Fruit fly (Drosophila melanogaster) whole organism, embryonic: Measurements from ENCODE around the gene CG43400.
A peak's percentile ranks its signal among the peaks of the same experiment; 100 is the strongest.

Experiments
- Awh ChIP-seq: fragments of 200-800 bp; sonication (Bioruptor generic); IDR thresholded peaks from 2 replicates; pipeline ENCODE4, ENCODE4 v1.3.6; 2022; ENCODE audit warnings: missing biosample characterization, missing genetic modification characterization
- BEAF-32 ChIP-seq: fragments of 200-800 bp; sonication (Bioruptor generic); optimal IDR thresholded peaks from 3 replicates; lab custom pipeline; 2017; ENCODE audit warnings: missing biosample characterization, missing genetic modification characterization, mild to moderate bottlenecking, moderate library complexity, missing genetic modification reagents
- CG10147 ChIP-seq: fragments of 200-800 bp; sonication (Bioruptor generic); optimal IDR thresholded peaks from 2 replicates; lab custom pipeline; 2019; ENCODE audit warnings: missing biosample characterization, mild to moderate bottlenecking, missing genetic modification characterization, moderate library complexity
- CG12155 ChIP-seq: fragments of 200-800 bp; sonication (Bioruptor generic); optimal IDR thresholded peaks from 3 replicates; lab custom pipeline; 2016; ENCODE audit warnings: missing biosample characterization, missing genetic modification characterization
- CG12236 ChIP-seq: fragments of 200-800 bp; sonication (Bioruptor generic); optimal IDR thresholded peaks from 2 replicates; lab custom pipeline; 2016; ENCODE audit warnings: missing biosample characterization, missing genetic modification characterization
- CG12769 ChIP-seq: fragments of 200-800 bp; sonication (Bioruptor generic); optimal IDR thresholded peaks from 2 replicates; lab custom pipeline; 2019; ENCODE audit warnings: missing biosample characterization, mild to moderate bottlenecking, missing genetic modification characterization, moderate library complexity
- CG15479 ChIP-seq: fragments of 200-800 bp; sonication (Bioruptor generic); optimal IDR thresholded peaks from 3 replicates; lab custom pipeline; 2019; ENCODE audit warnings: missing biosample characterization, mild to moderate bottlenecking, missing genetic modification characterization, moderate library complexity
- CG18262 ChIP-seq: fragments of 200-800 bp; optimal IDR thresholded peaks from 3 replicates; lab custom pipeline; 2019; ENCODE audit warnings: missing biosample characterization, mild to moderate bottlenecking, missing genetic modification characterization, moderate library complexity
- CG18599 ChIP-seq: fragments of 200-800 bp; sonication (Bioruptor generic); optimal IDR thresholded peaks from 3 replicates; lab custom pipeline; 2017; ENCODE audit warnings: missing biosample characterization, missing genetic modification characterization, mild to moderate bottlenecking, moderate library complexity, missing genetic modification reagents
- CG34224 ChIP-seq: fragments of 200-800 bp; sonication (Bioruptor generic); IDR thresholded peaks from 3 replicates; pipeline ENCODE4 v1.3.6; 2022; ENCODE audit warnings: missing biosample characterization, missing genetic modification characterization; ENCODE audit not compliant: partially characterized antibody
- CG3995 ChIP-seq: fragments of 200-800 bp; sonication (Bioruptor generic); optimal IDR thresholded peaks from 3 replicates; lab custom pipeline; 2016; ENCODE audit warnings: missing biosample characterization, missing genetic modification characterization
- CG4820 ChIP-seq: fragments of 200-800 bp; sonication (Bioruptor generic); optimal IDR thresholded peaks from 3 replicates; lab custom pipeline; 2016; ENCODE audit warnings: missing biosample characterization, missing genetic modification characterization
- CG5180 ChIP-seq: fragments of 200-800 bp; sonication (Bioruptor generic); optimal IDR thresholded peaks from 3 replicates; lab custom pipeline; 2017; ENCODE audit warnings: missing biosample characterization, missing genetic modification characterization, mild to moderate bottlenecking, moderate library complexity, missing genetic modification reagents
- CG6689 ChIP-seq: fragments of 200-800 bp; sonication (Bioruptor generic); IDR thresholded peaks from 2 replicates; pipeline ENCODE4 v1.3.6; 2022; ENCODE audit warnings: missing biosample characterization, missing genetic modification characterization
- CG6791 ChIP-seq: fragments of 200-800 bp; sonication (Bioruptor generic); IDR thresholded peaks from 3 replicates; pipeline ENCODE4 v1.3.6; 2022; ENCODE audit warnings: missing biosample characterization, missing genetic modification characterization; ENCODE audit not compliant: partially characterized antibody
- Camta ChIP-seq: fragments of 200-800 bp; sonication (Bioruptor generic); optimal IDR thresholded peaks from 2 replicates; lab custom pipeline; 2016; ENCODE audit warnings: missing biosample characterization, missing genetic modification characterization
- CoRest ChIP-seq: fragments of 200-800 bp; sonication (Bioruptor generic); optimal IDR thresholded peaks from 3 replicates; lab custom pipeline; 2018; ENCODE audit warnings: missing biosample characterization, mild to moderate bottlenecking, missing genetic modification characterization, moderate library complexity
- Deaf1 ChIP-seq: fragments of 200-800 bp; optimal IDR thresholded peaks from 3 replicates; lab custom pipeline; 2019; ENCODE audit warnings: missing biosample characterization, mild to moderate bottlenecking, missing genetic modification characterization, moderate library complexity
- Drgx ChIP-seq: fragments of 200-800 bp; sonication (Bioruptor generic); IDR thresholded peaks from 2 replicates; pipeline ENCODE4 v1.3.6; 2022; ENCODE audit warnings: missing biosample characterization, missing genetic modification characterization
- E2f2 ChIP-seq: fragments of 200-800 bp; sonication (Bioruptor generic); IDR thresholded peaks from 2 replicates; pipeline ENCODE4 v1.3.6; 2022; ENCODE audit warnings: missing biosample characterization, missing genetic modification characterization
- Ets65A ChIP-seq: fragments of 200-800 bp; sonication (Bioruptor generic); peaks from one replicate; lab custom pipeline; 2016; ENCODE audit warnings: missing biosample characterization, missing genetic modification characterization
- HLH4C ChIP-seq: fragments of 200-800 bp; sonication (Bioruptor generic); IDR thresholded peaks from 3 replicates; pipeline ENCODE4 v1.3.6; 2022; ENCODE audit warnings: missing biosample characterization, missing genetic modification characterization; ENCODE audit not compliant: partially characterized antibody
- Hr39 ChIP-seq: fragments of >200 bp; optimal IDR thresholded peaks from 2 replicates; lab custom pipeline; 2017
- Hsf ChIP-seq: fragments of 200-800 bp; sonication (Bioruptor generic); optimal IDR thresholded peaks from 3 replicates; lab custom pipeline; 2016; ENCODE audit warnings: missing biosample characterization, missing genetic modification characterization
- Lpt ChIP-seq: fragments of >200 bp; optimal IDR thresholded peaks from 2 replicates; lab custom pipeline; 2018; ENCODE audit warnings: missing biosample characterization, missing genetic modification characterization
- Nf-YB ChIP-seq: fragments of 200-800 bp; sonication (Bioruptor generic); optimal IDR thresholded peaks from 3 replicates; lab custom pipeline; 2019; ENCODE audit warnings: missing biosample characterization, mild to moderate bottlenecking, missing genetic modification characterization, moderate library complexity
- Ravus ChIP-seq: fragments of 200-800 bp; sonication (Bioruptor generic); IDR thresholded peaks from 2 replicates; pipeline ENCODE4 v1.3.6; 2022; ENCODE audit warnings: missing biosample characterization, missing genetic modification characterization
- Spps ChIP-seq: fragments of 200-800 bp; sonication (Bioruptor generic); optimal IDR thresholded peaks from 2 replicates; lab custom pipeline; 2018; ENCODE audit warnings: missing biosample characterization, mild to moderate bottlenecking, missing genetic modification characterization
- Sry-β ChIP-seq: fragments of 200-800 bp; sonication (Bioruptor generic); optimal IDR thresholded peaks from 2 replicates; lab custom pipeline; 2018; ENCODE audit warnings: missing biosample characterization, mild to moderate bottlenecking, missing genetic modification characterization, moderate library complexity
- Trl ChIP-seq, 3 experiments: fragments of >200 bp in 2 of 3; fragments of 200-800 bp in 1 of 3; sonication (Bioruptor generic) in 1 of 3; optimal IDR thresholded peaks; 2 replicates in 1 of 3; 3 replicates in 2 of 3; lab custom pipeline; 2016 to 2017; ENCODE audit warnings: missing biosample characterization in 1 of 3, missing genetic modification characterization in 1 of 3
- YL-1 ChIP-seq: fragments of 200-800 bp; sonication (Bioruptor generic); optimal IDR thresholded peaks from 3 replicates; lab custom pipeline; 2017; ENCODE audit warnings: missing biosample characterization, mild to moderate bottlenecking, missing genetic modification characterization
- ase ChIP-seq: fragments of 200-800 bp; sonication (Bioruptor generic); IDR thresholded peaks from 3 replicates; pipeline ENCODE4 v1.3.6; 2022; ENCODE audit warnings: missing biosample characterization, missing genetic modification characterization
- bsh ChIP-seq, 2 experiments: fragments of 200-800 bp; sonication (Bioruptor generic); optimal IDR thresholded peaks; 2 replicates each; lab custom pipeline; 2017 to 2018; ENCODE audit warnings: mild to moderate bottlenecking in 2 of 2, missing biosample characterization in 2 of 2, missing genetic modification characterization in 2 of 2, moderate library complexity in 1 of 2
- cg ChIP-seq: fragments of 200-800 bp; sonication (Bioruptor generic); optimal IDR thresholded peaks from 3 replicates; lab custom pipeline; 2019; ENCODE audit warnings: missing biosample characterization, mild to moderate bottlenecking, missing genetic modification characterization, moderate library complexity
- chinmo ChIP-seq: fragments of 200-800 bp; sonication (Bioruptor generic); IDR thresholded peaks from 4 replicates; pipeline ENCODE4 v1.3.6; 2022; ENCODE audit warnings: missing biosample characterization, missing genetic modification characterization; ENCODE audit not compliant: partially characterized antibody
- chm ChIP-seq: fragments of 200-800 bp; sonication (Bioruptor generic); IDR thresholded peaks from 2 replicates; pipeline ENCODE4 v1.3.6; 2022; ENCODE audit warnings: missing biosample characterization, missing genetic modification characterization
- dan ChIP-seq: fragments of 200-800 bp; sonication (Bioruptor generic); IDR thresholded peaks from 2 replicates; pipeline ENCODE4 v1.3.6; 2022; ENCODE audit warnings: missing biosample characterization, missing genetic modification characterization
- fd64A ChIP-seq: fragments of 200-800 bp; sonication (Bioruptor generic); optimal IDR thresholded peaks from 3 replicates; lab custom pipeline; 2018; ENCODE audit warnings: missing biosample characterization, mild to moderate bottlenecking, missing genetic modification characterization
- insv ChIP-seq, 2 experiments: fragments of 200-800 bp; sonication (Bioruptor generic); optimal IDR thresholded peaks; 3 replicates each; lab custom pipeline; 2016 to 2018; ENCODE audit warnings: missing biosample characterization in 2 of 2, missing genetic modification characterization in 2 of 2
- kay ChIP-seq: fragments of 200-800 bp; sonication (Bioruptor generic); optimal IDR thresholded peaks from 2 replicates; lab custom pipeline; 2016; ENCODE audit warnings: missing biosample characterization, missing genetic modification characterization
- lola ChIP-seq, 3 experiments: fragments of >200 bp in 2 of 3; fragments of 200-800 bp in 1 of 3; sonication (Bioruptor generic) in 1 of 3; optimal IDR thresholded peaks; 2 replicates each; lab custom pipeline; 2017 to 2019; ENCODE audit warnings: missing biosample characterization in 3 of 3, missing genetic modification characterization in 3 of 3, mild to moderate bottlenecking in 1 of 3, moderate library complexity in 1 of 3
- maf-S ChIP-seq: fragments of 200-800 bp; sonication (Bioruptor generic); optimal IDR thresholded peaks from 2 replicates; lab custom pipeline; 2016; ENCODE audit warnings: missing biosample characterization, missing genetic modification characterization
- nom ChIP-seq: fragments of 200-800 bp; sonication (Bioruptor generic); optimal IDR thresholded peaks from 2 replicates; lab custom pipeline; 2017; ENCODE audit warnings: missing biosample characterization, missing genetic modification characterization, mild to moderate bottlenecking, moderate library complexity, missing genetic modification reagents
- onecut ChIP-seq: fragments of 200-800 bp; sonication (Bioruptor generic); IDR thresholded peaks from 2 replicates; pipeline ENCODE4 v1.3.6; 2022; ENCODE audit warnings: missing biosample characterization, missing genetic modification characterization
- pros ChIP-seq: fragments of 200-800 bp; sonication (Bioruptor generic); optimal IDR thresholded peaks from 3 replicates; lab custom pipeline; 2019; ENCODE audit warnings: missing biosample characterization, mild to moderate bottlenecking, missing genetic modification characterization, moderate library complexity
- psq ChIP-seq: fragments of 200-800 bp; sonication (Bioruptor generic); optimal IDR thresholded peaks from 2 replicates; lab custom pipeline; 2017; ENCODE audit warnings: missing biosample characterization, missing genetic modification characterization
- ro ChIP-seq: fragments of 200-800 bp; sonication (Bioruptor generic); IDR thresholded peaks from 2 replicates; pipeline ENCODE4 v1.3.6; 2022; ENCODE audit warnings: missing biosample characterization, missing genetic modification characterization
- stwl ChIP-seq: fragments of 200-800 bp; sonication (Bioruptor generic); optimal IDR thresholded peaks from 3 replicates; lab custom pipeline; 2018; ENCODE audit warnings: missing biosample characterization, mild to moderate bottlenecking, missing genetic modification characterization, moderate library complexity
- sug ChIP-seq: fragments of 200-800 bp; optimal IDR thresholded peaks from 2 replicates; lab custom pipeline; 2019; ENCODE audit warnings: missing biosample characterization, mild to moderate bottlenecking, missing genetic modification characterization, moderate library complexity
- zf30C ChIP-seq: fragments of 200-800 bp; sonication (Bioruptor generic); optimal IDR thresholded peaks from 3 replicates; lab custom pipeline; 2018; ENCODE audit warnings: missing biosample characterization, mild to moderate bottlenecking, missing genetic modification characterization

Gene CG43400

DNA sequence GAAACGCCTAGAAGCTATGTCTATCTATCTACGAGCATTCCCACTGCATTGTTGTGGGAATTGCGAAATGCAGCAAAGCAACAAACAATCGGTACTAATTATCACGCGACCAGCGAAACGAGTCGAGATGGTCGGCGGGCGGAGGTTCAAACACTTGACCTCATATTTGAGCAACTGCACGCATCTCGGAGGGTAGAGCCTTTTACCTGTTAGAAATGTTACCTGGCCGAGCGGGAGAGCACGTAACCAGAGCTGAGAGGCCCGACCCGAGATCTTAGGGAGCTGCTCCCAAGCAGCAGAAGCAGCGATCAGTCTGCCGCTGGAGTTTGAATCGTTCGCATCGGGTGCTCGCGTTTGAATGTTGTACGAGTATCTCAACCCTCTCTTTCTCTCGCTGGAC lies 12.2 kb upstream of the CG43400 start (continued):
- TF ChIP-seq YL-1 (no peak), psq (GFP tag; lab: Kevin White, UChicago) (no peak), Hr39 (lab: Kevin White, UChicago) (no peak), CG4820 (GFP tag; lab: Kevin White, UChicago) (no peak), Camta (GFP tag; lab: Kevin White, UChicago) (no peak), BEAF-32 (GFP tag; lab: Kevin White, UChicago) (peak; percentile 14), zf30C (GFP tag; lab: Kevin White, UChicago) (no peak), CG12155 (GFP tag; lab: Kevin White, UChicago) (peak; percentile 13), CG18599 (GFP tag; lab: Kevin White, UChicago) (no peak), lola (GFP tag; optimal IDR thresholded peaks at IDR 0.05; lab: Kevin White, UChicago) (no peak), CG6791 (GFP tag; lab: Robert Waterston, UW) (no peak), Sry-β (GFP tag; lab: Kevin White, UChicago) (no peak), Nf-YB (GFP tag; lab: Kevin White, UChicago) (no peak), CG34224 (GFP tag; lab: Robert Waterston, UW) (no peak), ro (GFP tag; lab: Robert Waterston, UW) (no peak), chm (GFP tag; lab: Robert Waterston, UW) (peak; percentile 46), CG3995 (no peak), CG10147 (GFP tag; lab: Kevin White, UChicago) (no peak), CoRest (tag; lab: Kevin White, UChicago) (no peak), onecut (GFP tag; lab: Robert Waterston, UW) (no peak), dan (GFP tag; lab: Robert Waterston, UW) (no peak), CG15479 (GFP tag; lab: Kevin White, UChicago) (peak; percentile 69), Trl (optimal IDR thresholded peaks at IDR 0.05; lab: Kevin White, UChicago) (peak; percentile 43 to 69), Trl (GFP tag; optimal IDR thresholded peaks at IDR 0.05; lab: Kevin White, UChicago) (no peak), E2f2 (GFP tag; lab: Robert Waterston, UW) (peak; percentile 30; the same call in 1 of the 2 replicates), sug (tag; lab: Kevin White, UChicago) (no peak), Spps (tag; lab: Kevin White, UChicago) (no peak), ase (GFP tag; lab: Robert Waterston, UW) (no peak), chinmo (GFP tag; lab: Robert Waterston, UW) (no peak), CG6689 (GFP tag; lab: Robert Waterston, UW) (no peak), CG18262 (no peak), stwl (no peak), fd64A (no peak), CG12236 (GFP tag; lab: Kevin White, UChicago) (no peak), Lpt (no peak), pros (peak; percentile 71), kay (GFP tag; lab: Kevin White, UChicago) (no peak), Ravus (no peak)

DNA sequence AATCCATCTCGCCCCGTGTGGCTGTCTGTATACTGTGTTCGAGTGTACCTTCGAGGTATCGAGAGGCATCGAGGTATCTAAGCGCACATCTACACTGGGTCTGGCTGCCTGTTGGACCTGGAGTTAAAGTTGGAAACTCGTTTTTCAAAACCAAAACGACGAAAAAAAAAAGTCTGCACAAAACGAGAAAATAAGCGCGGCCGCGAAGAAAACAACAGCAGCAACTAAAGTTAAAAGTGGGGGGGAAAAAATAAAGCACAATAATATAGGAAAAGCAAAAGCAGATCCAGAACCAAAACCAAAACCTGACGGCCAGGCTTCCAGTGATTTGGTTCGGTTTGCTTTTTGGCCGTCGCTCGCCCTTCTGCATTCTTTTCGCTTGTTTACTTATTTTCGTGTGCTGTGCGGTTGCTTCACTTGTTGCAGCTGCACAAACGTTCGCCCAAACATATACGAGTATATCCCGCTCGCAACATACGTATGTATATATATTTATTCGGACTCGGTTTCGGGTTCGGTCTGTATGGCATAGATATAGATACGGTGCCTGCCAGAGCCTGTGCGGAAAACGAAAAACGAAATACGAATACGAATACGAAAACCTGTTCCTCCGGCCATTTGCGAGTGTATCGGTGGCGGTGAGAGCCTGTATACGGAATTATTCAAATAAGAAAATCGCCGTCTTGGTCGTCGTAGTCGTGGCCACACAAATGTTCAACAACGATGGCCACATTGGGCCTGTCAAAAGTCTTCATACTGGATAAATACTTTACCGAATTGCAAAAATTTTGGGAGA lies 11.4 kb upstream of the CG43400 start:
- TF ChIP-seq Ets65A (GFP tag; lab: Kevin White, UChicago) (peak; percentile 9), Drgx (GFP tag; lab: Robert Waterston, UW) (peak; percentile 66), Deaf1 (tag; lab: Kevin White, UChicago) (peak; percentile 60), Hsf (GFP tag; lab: Kevin White, UChicago) (no peak), nom (GFP tag; lab: Kevin White, UChicago) (peak; percentile 99), maf-S (no peak), CG12769 (tag; lab: Kevin White, UChicago) (peak; percentile 41), insv (GFP tag; optimal IDR thresholded peaks at IDR 0.05; lab: Kevin White, UChicago) (peak in 1 of 2 experiments; percentile 86), CG5180 (GFP tag; lab: Kevin White, UChicago) (peak; percentile 3), cg (GFP tag; lab: Kevin White, UChicago) (peak; percentile 33), Awh (0 out of 2 replicates have a peak, but pooled peaks have one; percentile 10), HLH4C (GFP tag; lab: Robert Waterston, UW) (no peak), bsh (GFP tag; optimal IDR thresholded peaks at IDR 0.05; lab: Kevin White, UChicago) (peak in 1 of 2 experiments; percentile 96)
